Worm (Caenorhabditis elegans) whole organism, young adult: ENCODE measurements around the gene srt-52.

Experiments used
- B0019.2 ChIP-seq: fragments of 200-800 bp; sonication (Bioruptor generic); conservative IDR thresholded peaks from 2 replicates; pipeline ENCODE4 v1.3.6; 2022; ENCODE audit warnings: missing genetic modification reagents, missing genetic modification characterization, missing compliant biosample characterization
- B0336.3 ChIP-seq: fragments of 200-800 bp; sonication (Bioruptor generic); IDR thresholded peaks from 2 replicates; pipeline ENCODE4 v1.3.6; 2022; ENCODE audit warnings: missing genetic modification characterization, missing compliant biosample characterization
- C06A6.2 ChIP-seq: fragments of 200-800 bp; sonication (Bioruptor generic); conservative IDR thresholded peaks from 2 replicates; pipeline ENCODE4 v1.3.6; 2022; ENCODE audit warnings: missing genetic modification characterization, missing compliant biosample characterization
- C17E4.6 ChIP-seq: fragments of 200-800 bp; sonication (Bioruptor generic); IDR thresholded peaks from 2 replicates; pipeline ENCODE4 v1.3.6; 2022; ENCODE audit warnings: missing genetic modification reagents, missing genetic modification characterization, missing compliant biosample characterization
- F23B12.7 ChIP-seq: sonication (generic microtip); optimal IDR thresholded peaks from 2 replicates; lab custom pipeline; 2017; ENCODE audit warnings: missing genetic modification characterization, mild to moderate bottlenecking, missing compliant biosample characterization, antibody characterized with exemption, moderate library complexity; ENCODE audit not compliant: insufficient read depth
- F33H1.4 ChIP-seq: fragments of 200-800 bp; sonication (Bioruptor generic); IDR thresholded peaks from 2 replicates; pipeline ENCODE4 v1.3.6; 2022; ENCODE audit warnings: missing genetic modification reagents, missing genetic modification characterization, missing compliant biosample characterization
- F49E8.2 ChIP-seq: sonication (generic microtip); optimal IDR thresholded peaks from 3 replicates; lab custom pipeline; 2017; ENCODE audit warnings: missing genetic modification characterization, mild to moderate bottlenecking, missing compliant biosample characterization, antibody characterized with exemption, moderate library complexity; ENCODE audit not compliant: insufficient read depth
- F57A8.1 ChIP-seq: fragments of 200-800 bp; sonication (Bioruptor generic); optimal IDR thresholded peaks from 2 replicates; lab custom pipeline; 2018; ENCODE audit warnings: mild to moderate bottlenecking, missing genetic modification characterization, moderate library complexity, missing compliant biosample characterization
- K11D2.4 ChIP-seq: fragments of 200-800 bp; sonication (Bioruptor generic); IDR thresholded peaks from 2 replicates; pipeline ENCODE4 v1.3.6; 2022; ENCODE audit warnings: missing genetic modification reagents, missing genetic modification characterization, missing compliant biosample characterization
- T26A5.8 ChIP-seq: sonication (generic microtip); optimal IDR thresholded peaks from 2 replicates; lab custom pipeline; 2016; ENCODE audit warnings: missing genetic modification characterization, missing compliant biosample characterization
- Y56A3A.18 ChIP-seq: fragments of 200-800 bp; sonication (Bioruptor generic); IDR thresholded peaks from 2 replicates; pipeline ENCODE4 v1.3.6; 2022; ENCODE audit warnings: missing genetic modification reagents, missing genetic modification characterization, missing compliant biosample characterization
- ZK185.1 ChIP-seq: sonication (generic microtip); optimal IDR thresholded peaks from 2 replicates; lab custom pipeline; 2016; ENCODE audit warnings: mild to moderate bottlenecking, missing genetic modification characterization, missing compliant biosample characterization; ENCODE audit not compliant: poor library complexity, severe bottlenecking
- athp-1 ChIP-seq: sonication (generic microtip); optimal IDR thresholded peaks from 2 replicates; lab custom pipeline; 2017; ENCODE audit warnings: mild to moderate bottlenecking, missing genetic modification characterization, missing compliant biosample characterization
- attf-5 ChIP-seq: fragments of 200-800 bp; sonication (Bioruptor generic); optimal IDR thresholded peaks from 2 replicates; lab custom pipeline; 2018; ENCODE audit warnings: mild to moderate bottlenecking, missing genetic modification characterization, missing compliant biosample characterization
- bed-2 ChIP-seq: fragments of 200-800 bp; sonication (Bioruptor generic); IDR thresholded peaks from 2 replicates; pipeline ENCODE4 v1.3.6; 2022; ENCODE audit warnings: missing genetic modification reagents, missing genetic modification characterization, missing compliant biosample characterization
- ceh-79 ChIP-seq: sonication (generic microtip); optimal IDR thresholded peaks from 2 replicates; lab custom pipeline; 2017; ENCODE audit warnings: mild to moderate bottlenecking, missing genetic modification characterization, missing compliant biosample characterization
- ceh-91 ChIP-seq: fragments of 200-800 bp; sonication (Bioruptor generic); IDR thresholded peaks from 2 replicates; pipeline ENCODE4 v1.3.6; 2022; ENCODE audit warnings: missing genetic modification reagents, missing genetic modification characterization, missing compliant biosample characterization
- die-1 ChIP-seq: sonication (generic microtip); optimal IDR thresholded peaks from 2 replicates; lab custom pipeline; 2016; ENCODE audit warnings: missing genotype, mild to moderate bottlenecking, missing genetic modification characterization, missing compliant biosample characterization
- dpl-1 ChIP-seq: fragments of 150-350 bp; optimal IDR thresholded peaks from 2 replicates; lab custom pipeline; 2014; ENCODE audit warnings: missing biosample characterization, missing genetic modification reagents, missing genetic modification characterization
- egl-44 ChIP-seq: fragments of 200-800 bp; sonication (Bioruptor generic); IDR thresholded peaks from 2 replicates; pipeline ENCODE4 v1.3.6; 2022; ENCODE audit warnings: missing genetic modification reagents, missing genetic modification characterization, missing compliant biosample characterization
- ekl-4 ChIP-seq: fragments of 200-800 bp; sonication (Bioruptor generic); IDR thresholded peaks from 2 replicates; pipeline ENCODE4 v1.3.6; 2022; ENCODE audit warnings: missing genetic modification reagents, missing genetic modification characterization, missing compliant biosample characterization
- gei-17 ChIP-seq: fragments of 200-800 bp; sonication (Bioruptor generic); optimal IDR thresholded peaks from 2 replicates; lab custom pipeline; 2018; ENCODE audit warnings: mild to moderate bottlenecking, missing genetic modification characterization, missing compliant biosample characterization
- hlh-12 ChIP-seq: sonication (generic microtip); optimal IDR thresholded peaks from 2 replicates; lab custom pipeline; 2016; ENCODE audit warnings: missing genetic modification characterization, missing compliant biosample characterization
- hlh-26 ChIP-seq: fragments of 200-800 bp; sonication (Bioruptor generic); conservative IDR thresholded peaks from 2 replicates; pipeline ENCODE4 v1.3.6; 2022; ENCODE audit warnings: missing genetic modification reagents, missing genetic modification characterization, missing compliant biosample characterization
- hrde-1 ChIP-seq: sonication (generic microtip); optimal IDR thresholded peaks from 2 replicates; lab custom pipeline; 2016; ENCODE audit warnings: missing genetic modification characterization, mild to moderate bottlenecking, missing compliant biosample characterization, moderate library complexity, missing genotype, missing genetic modification reagents, borderline replicate concordance
- let-526 ChIP-seq: fragments of 200-800 bp; sonication (Bioruptor generic); IDR thresholded peaks from 2 replicates; pipeline ENCODE4 v1.3.6; 2022; ENCODE audit warnings: missing genetic modification reagents, missing genetic modification characterization, missing compliant biosample characterization
- let-607 ChIP-seq, 2 experiments: fragments of 200-800 bp in 1 of 2; sonication (Bioruptor generic) in 1 of 2; sonication (generic microtip) in 1 of 2; optimal IDR thresholded peaks; 2 replicates each; lab custom pipeline; 2016 to 2018; ENCODE audit warnings: mild to moderate bottlenecking in 2 of 2, missing compliant biosample characterization in 2 of 2, missing genetic modification characterization in 2 of 2, moderate library complexity in 2 of 2, missing genotype in 1 of 2
- lin-26 ChIP-seq: fragments of 200-800 bp; sonication (Bioruptor generic); IDR thresholded peaks from 2 replicates; pipeline ENCODE4 v1.3.6; 2022; ENCODE audit warnings: missing genetic modification reagents, missing genetic modification characterization, missing compliant biosample characterization
- lin-35 ChIP-seq, 3 experiments: fragments of 150-350 bp in 2 of 3; sonication (generic microtip) in 1 of 3; optimal IDR thresholded peaks; 2 replicates each; lab custom pipeline; 2014 to 2018; ENCODE audit warnings: missing biosample characterization in 3 of 3, missing genetic modification characterization in 3 of 3, missing genetic modification reagents in 3 of 3
- lin-40 ChIP-seq: sonication (generic microtip); optimal IDR thresholded peaks from 2 replicates; lab custom pipeline; 2016; ENCODE audit warnings: missing genetic modification characterization, mild to moderate bottlenecking, missing compliant biosample characterization, missing genotype, missing genetic modification reagents
- lsl-1 ChIP-seq: fragments of 200-800 bp; sonication (Bioruptor generic); optimal IDR thresholded peaks from 2 replicates; lab custom pipeline; 2018; ENCODE audit warnings: mild to moderate bottlenecking, missing genetic modification characterization, moderate library complexity, missing compliant biosample characterization
- mcd-1 ChIP-seq: fragments of 200-800 bp; sonication (Bioruptor generic); IDR thresholded peaks from 2 replicates; pipeline ENCODE4 v1.3.6; 2022; ENCODE audit warnings: missing genetic modification reagents, missing genetic modification characterization, missing compliant biosample characterization
- nfyb-1 ChIP-seq: fragments of 200-800 bp; sonication (Bioruptor generic); IDR thresholded peaks from 2 replicates; pipeline ENCODE4 v1.3.6; 2022; ENCODE audit warnings: missing genetic modification reagents, missing genetic modification characterization, missing compliant biosample characterization
- nhr-179 ChIP-seq: sonication (generic microtip); optimal IDR thresholded peaks from 2 replicates; lab custom pipeline; 2016; ENCODE audit warnings: mild to moderate bottlenecking, missing genetic modification characterization, missing compliant biosample characterization
- nhr-90 ChIP-seq: sonication (generic microtip); optimal IDR thresholded peaks from 2 replicates; lab custom pipeline; 2016; ENCODE audit warnings: missing genotype, mild to moderate bottlenecking, missing genetic modification characterization, missing compliant biosample characterization
- pha-4 ChIP-seq: fragments of 150-350 bp; sonication (generic microtip); optimal IDR thresholded peaks from 2 replicates; lab custom pipeline; 2014; ENCODE audit warnings: missing biosample characterization, missing genetic modification reagents, missing genetic modification characterization
- rcor-1 ChIP-seq: fragments of 200-800 bp; sonication (Bioruptor generic); IDR thresholded peaks from 2 replicates; pipeline ENCODE4 v1.3.6; 2022; ENCODE audit warnings: missing genetic modification reagents, missing genetic modification characterization, missing compliant biosample characterization
- sea-2 ChIP-seq: fragments of 200-800 bp; sonication (Bioruptor generic); IDR thresholded peaks from 2 replicates; pipeline ENCODE4 v1.3.6; 2022; ENCODE audit warnings: missing genetic modification characterization, missing compliant biosample characterization
- snpc-1.1 ChIP-seq: sonication (generic microtip); optimal IDR thresholded peaks from 2 replicates; lab custom pipeline; 2017; ENCODE audit warnings: missing genetic modification characterization, mild to moderate bottlenecking, missing compliant biosample characterization, antibody characterized with exemption, moderate library complexity, missing genotype, missing genetic modification reagents; ENCODE audit not compliant: insufficient read depth
- snpc-1.3 ChIP-seq: sonication (generic microtip); optimal IDR thresholded peaks from 2 replicates; lab custom pipeline; 2017; ENCODE audit warnings: missing genetic modification characterization, mild to moderate bottlenecking, missing compliant biosample characterization, antibody characterized with exemption, moderate library complexity, missing genotype, missing genetic modification reagents; ENCODE audit not compliant: insufficient read depth
- snpc-4 ChIP-seq, 5 experiments: fragments of 150-350 bp in 1 of 5; sonication (generic microtip) in 4 of 5; optimal IDR thresholded peaks; 2 replicates each; lab custom pipeline; 2014 to 2018; ENCODE audit warnings: missing genetic modification characterization in 5 of 5, missing biosample characterization in 3 of 5, antibody characterized with exemption in 2 of 5, mild to moderate bottlenecking in 2 of 5, missing compliant biosample characterization in 2 of 5, missing genotype in 2 of 5, moderate library complexity in 2 of 5, missing genetic modification reagents in 1 of 5
- tlf-1 ChIP-seq: fragments of 200-800 bp; sonication (Bioruptor generic); optimal IDR thresholded peaks from 2 replicates; lab custom pipeline; 2018; ENCODE audit warnings: mild to moderate bottlenecking, missing genetic modification characterization, missing compliant biosample characterization
- unc-62 ChIP-seq: fragments of 150-350 bp; optimal IDR thresholded peaks from 2 replicates; lab custom pipeline; 2014; ENCODE audit warnings: missing biosample characterization, missing genetic modification reagents, missing genetic modification characterization
- zfh-2 ChIP-seq: fragments of 200-800 bp; sonication (Bioruptor generic); conservative IDR thresholded peaks from 2 replicates; pipeline ENCODE4 v1.3.6; 2022; ENCODE audit warnings: missing genetic modification reagents, missing genetic modification characterization, missing compliant biosample characterization
- ztf-22 ChIP-seq: fragments of 200-800 bp; sonication (Bioruptor generic); optimal IDR thresholded peaks from 2 replicates; lab custom pipeline; 2018; ENCODE audit warnings: mild to moderate bottlenecking, missing genetic modification characterization, moderate library complexity, missing compliant biosample characterization
- ztf-6 ChIP-seq: fragments of 200-800 bp; sonication (Bioruptor generic); IDR thresholded peaks from 2 replicates; pipeline ENCODE4 v1.3.6; 2022; ENCODE audit warnings: missing genetic modification reagents, missing genetic modification characterization, missing compliant biosample characterization

Gene srt-52

ce11 chrV:7778-8445, 47.9 kb downstream of the srt-52 start, which contains the start of gene ife-3 (continued):
- TF ChIP-seq die-1 (tag; lab: Kevin White, UChicago), result no peak
- TF ChIP-seq unc-62 (GFP tag; lab: Kevin White, UChicago), result no peak
- no peak for TF ChIP-seq tlf-1 (GFP tag; lab: Kevin White, UChicago)
- TF ChIP-seq dpl-1 (GFP tag; lab: Kevin White, UChicago), result peak; percentile 87
- no peak for TF ChIP-seq athp-1 (tag; lab: Kevin White, UChicago)
- no peak for TF ChIP-seq ekl-4 (GFP tag; lab: Robert Waterston, UW)
- no peak for TF ChIP-seq egl-44
- no peak for TF ChIP-seq sea-2 (GFP tag; lab: Robert Waterston, UW)
- TF ChIP-seq ztf-22 (GFP tag; lab: Kevin White, UChicago), result no peak
- no peak for TF ChIP-seq let-526
- TF ChIP-seq F33H1.4 (GFP tag; lab: Robert Waterston, UW), result peak; percentile 82
- no peak for TF ChIP-seq ceh-79 (tag; lab: Kevin White, UChicago)
- peak; percentile 84 for TF ChIP-seq lsl-1 (GFP tag; lab: Kevin White, UChicago)
- TF ChIP-seq C17E4.6, result no peak
- no peak for TF ChIP-seq lin-40
- no peak for TF ChIP-seq hrde-1
- no peak for TF ChIP-seq gei-17 (GFP tag; lab: Kevin White, UChicago)
- no peak for TF ChIP-seq lin-26 (GFP tag; lab: Robert Waterston, UW)
- TF ChIP-seq hlh-26 (GFP tag; lab: Robert Waterston, UW), result no peak
- peak; percentile 56 for TF ChIP-seq F49E8.2 (tag; lab: Kevin White, UChicago)
- no peak for TF ChIP-seq F57A8.1 (GFP tag; lab: Kevin White, UChicago)
- no peak for TF ChIP-seq T26A5.8
- 0 out of 2 replicates have a peak, but pooled peaks have one; percentile 44 for TF ChIP-seq rcor-1 (GFP tag; lab: Robert Waterston, UW)
- TF ChIP-seq hlh-12 (tag; lab: Kevin White, UChicago), result no peak
- TF ChIP-seq bed-2, result no peak
- no peak for TF ChIP-seq attf-5 (GFP tag; lab: Kevin White, UChicago)
- no peak for TF ChIP-seq C06A6.2 (GFP tag; lab: Robert Waterston, UW)
- peak; percentile 73 for TF ChIP-seq snpc-1.1
- no peak for TF ChIP-seq Y56A3A.18 (GFP tag; lab: Robert Waterston, UW)
- no peak for TF ChIP-seq ZK185.1 (tag; lab: Kevin White, UChicago)
- peak; percentile 1 for TF ChIP-seq pha-4 (tag; lab: Kevin White, UChicago)
- TF ChIP-seq nhr-179 (tag; lab: Kevin White, UChicago), result no peak
- TF ChIP-seq zfh-2 (GFP tag; lab: Robert Waterston, UW), result no peak
- peak; percentile 54 for TF ChIP-seq ceh-91 (GFP tag; lab: Robert Waterston, UW)
- peak in 1 of 3 experiments; percentile 68 for TF ChIP-seq lin-35 (GFP tag; optimal IDR thresholded peaks at IDR 0.05; lab: Kevin White, UChicago)
- no peak for TF ChIP-seq K11D2.4 (GFP tag; lab: Robert Waterston, UW)
- TF ChIP-seq B0336.3 (GFP tag; lab: Robert Waterston, UW), result no peak
- no peak for TF ChIP-seq nfyb-1 (GFP tag; lab: Robert Waterston, UW)
- no peak for TF ChIP-seq ztf-6 (GFP tag; lab: Robert Waterston, UW)
- no peak for TF ChIP-seq nhr-90 (tag; lab: Kevin White, UChicago)
- no peak for TF ChIP-seq B0019.2 (GFP tag; lab: Robert Waterston, UW)
- TF ChIP-seq mcd-1 (GFP tag; lab: Robert Waterston, UW), result no peak
- TF ChIP-seq let-607 (tag; optimal IDR thresholded peaks at IDR 0.05; lab: Kevin White, UChicago), result no peak
- TF ChIP-seq snpc-4 (GFP tag; optimal IDR thresholded peaks at IDR 0.05; lab: Kevin White, UChicago), result no peak
- TF ChIP-seq snpc-4 (tag; optimal IDR thresholded peaks at IDR 0.05; lab: Kevin White, UChicago), result peak in 1 of 4 experiments; percentile 40
- peak; percentile 66 for TF ChIP-seq F23B12.7 (tag; lab: Kevin White, UChicago)
- peak; percentile 72 for TF ChIP-seq snpc-1.3 (tag; lab: Kevin White, UChicago)
